Fruit fly (Drosophila melanogaster) whole organism, embryonic: Measurements from ENCODE around the gene CG13484.

Experiments used
- Abd-B ChIP-seq: fragments of 200-800 bp; sonication (Bioruptor generic); optimal IDR thresholded peaks from 2 replicates; lab custom pipeline; 2018; ENCODE audit warnings: missing biosample characterization, mild to moderate bottlenecking, missing genetic modification characterization, moderate library complexity
- CG10267 ChIP-seq: fragments of 200-800 bp; sonication (Bioruptor generic); optimal IDR thresholded peaks from 2 replicates; lab custom pipeline; 2018; ENCODE audit warnings: missing biosample characterization, mild to moderate bottlenecking, missing genetic modification characterization, moderate library complexity
- CG12155 ChIP-seq: fragments of 200-800 bp; sonication (Bioruptor generic); optimal IDR thresholded peaks from 3 replicates; lab custom pipeline; 2016; ENCODE audit warnings: missing biosample characterization, missing genetic modification characterization
- CG12219 ChIP-seq: fragments of 200-800 bp; sonication (Bioruptor generic); optimal IDR thresholded peaks from 3 replicates; lab custom pipeline; 2018; ENCODE audit warnings: missing biosample characterization, mild to moderate bottlenecking, missing genetic modification characterization
- CG13894 ChIP-seq: fragments of 200-800 bp; sonication (Bioruptor generic); optimal IDR thresholded peaks from 3 replicates; lab custom pipeline; 2018; ENCODE audit warnings: missing biosample characterization, mild to moderate bottlenecking, missing genetic modification characterization, moderate library complexity
- CG14014 ChIP-seq: fragments of 200-800 bp; sonication (Bioruptor generic); IDR thresholded peaks from 2 replicates; pipeline ENCODE4 v1.3.6; 2022; ENCODE audit warnings: missing biosample characterization, missing genetic modification characterization
- CG1529 ChIP-seq: fragments of 200-800 bp; sonication (Bioruptor generic); optimal IDR thresholded peaks from 3 replicates; lab custom pipeline; 2018; ENCODE audit warnings: missing biosample characterization, missing genetic modification characterization
- CG17912 ChIP-seq: fragments of 200-800 bp; sonication (Bioruptor generic); optimal IDR thresholded peaks from 2 replicates; lab custom pipeline; 2018; ENCODE audit warnings: missing biosample characterization, mild to moderate bottlenecking, missing genetic modification characterization
- CG1832 ChIP-seq: fragments of 200-800 bp; sonication (Bioruptor generic); optimal IDR thresholded peaks from 2 replicates; lab custom pipeline; 2017; ENCODE audit warnings: missing biosample characterization, mild to moderate bottlenecking, missing genetic modification characterization, inconsistent platforms
- CG30020 ChIP-seq: fragments of 200-800 bp; optimal IDR thresholded peaks from 2 replicates; lab custom pipeline; 2019; ENCODE audit warnings: missing biosample characterization, mild to moderate bottlenecking, missing genetic modification characterization, moderate library complexity
- CG30431 ChIP-seq: fragments of 200-800 bp; sonication (Bioruptor generic); optimal IDR thresholded peaks from 2 replicates; lab custom pipeline; 2017; ENCODE audit warnings: missing biosample characterization, missing genetic modification characterization
- CG3847 ChIP-seq: fragments of 200-800 bp; sonication (Bioruptor generic); IDR thresholded peaks from 2 replicates; pipeline ENCODE4 v1.3.6; 2022; ENCODE audit warnings: missing biosample characterization, missing genetic modification characterization
- CG9727 ChIP-seq: fragments of 200-800 bp; sonication (Bioruptor generic); optimal IDR thresholded peaks from 3 replicates; lab custom pipeline; 2017; ENCODE audit warnings: missing biosample characterization, mild to moderate bottlenecking, missing genetic modification characterization
- CHES-1-like ChIP-seq: fragments of 200-800 bp; sonication (Bioruptor generic); optimal IDR thresholded peaks from 2 replicates; lab custom pipeline; 2016; ENCODE audit warnings: missing biosample characterization, missing genetic modification characterization
- Dip3 ChIP-seq: fragments of 200-800 bp; sonication (Bioruptor generic); optimal IDR thresholded peaks from 3 replicates; lab custom pipeline; 2016; ENCODE audit warnings: missing biosample characterization, missing genetic modification characterization
- Doc3 ChIP-seq: fragments of 200-800 bp; sonication (Bioruptor generic); IDR thresholded peaks from 3 replicates; pipeline ENCODE4 v1.3.6; 2022; ENCODE audit warnings: missing biosample characterization, missing genetic modification characterization; ENCODE audit not compliant: partially characterized antibody
- E2f2 ChIP-seq: fragments of 200-800 bp; sonication (Bioruptor generic); IDR thresholded peaks from 2 replicates; pipeline ENCODE4 v1.3.6; 2022; ENCODE audit warnings: missing biosample characterization, missing genetic modification characterization
- ERR ChIP-seq: fragments of 200-800 bp; sonication (Bioruptor generic); optimal IDR thresholded peaks from 2 replicates; lab custom pipeline; 2016; ENCODE audit warnings: missing biosample characterization, missing genetic modification characterization
- HmgD ChIP-seq: fragments of 200-800 bp; sonication (Bioruptor generic); optimal IDR thresholded peaks from 3 replicates; lab custom pipeline; 2016; ENCODE audit warnings: missing biosample characterization, missing genetic modification characterization
- Lhr ChIP-seq: fragments of 200-800 bp; sonication (Bioruptor generic); optimal IDR thresholded peaks from 3 replicates; lab custom pipeline; 2017; ENCODE audit warnings: mild to moderate bottlenecking, missing biosample characterization, missing genetic modification reagents, missing genetic modification characterization
- MESR4 ChIP-seq: fragments of 200-800 bp; sonication (Bioruptor generic); optimal IDR thresholded peaks from 2 replicates; lab custom pipeline; 2018; ENCODE audit warnings: missing biosample characterization, mild to moderate bottlenecking, missing genetic modification characterization, moderate library complexity
- MTF-1 ChIP-seq: fragments of 200-800 bp; sonication (Bioruptor generic); optimal IDR thresholded peaks from 2 replicates; lab custom pipeline; 2018; ENCODE audit warnings: missing biosample characterization, mild to moderate bottlenecking, missing genetic modification characterization, borderline replicate concordance
- NfI ChIP-seq: fragments of 200-800 bp; sonication (Bioruptor generic); optimal IDR thresholded peaks from 3 replicates; lab custom pipeline; 2018; ENCODE audit warnings: missing biosample characterization, mild to moderate bottlenecking, missing genetic modification characterization, moderate library complexity
- Ravus ChIP-seq: fragments of 200-800 bp; sonication (Bioruptor generic); IDR thresholded peaks from 2 replicates; pipeline ENCODE4 v1.3.6; 2022; ENCODE audit warnings: missing biosample characterization, missing genetic modification characterization
- Scr ChIP-seq: fragments of 200-800 bp; sonication (Bioruptor generic); IDR thresholded peaks from 2 replicates; pipeline ENCODE4 v1.3.6; 2022; ENCODE audit warnings: missing biosample characterization, missing genetic modification characterization; ENCODE audit not compliant: partially characterized antibody
- Side ChIP-seq: fragments of 200-800 bp; sonication (Bioruptor generic); optimal IDR thresholded peaks from 2 replicates; lab custom pipeline; 2016; ENCODE audit warnings: missing biosample characterization, missing genetic modification characterization
- Sin3A ChIP-seq: fragments of >200 bp; optimal IDR thresholded peaks from 2 replicates; lab custom pipeline; 2018
- Sry-β ChIP-seq: fragments of 200-800 bp; sonication (Bioruptor generic); optimal IDR thresholded peaks from 2 replicates; lab custom pipeline; 2018; ENCODE audit warnings: missing biosample characterization, mild to moderate bottlenecking, missing genetic modification characterization, moderate library complexity
- Xbp1 ChIP-seq: fragments of 200-800 bp; sonication (Bioruptor generic); optimal IDR thresholded peaks from 3 replicates; lab custom pipeline; 2016; ENCODE audit warnings: missing biosample characterization, mild to moderate bottlenecking, missing genetic modification characterization
- br ChIP-seq: fragments of >200 bp; optimal IDR thresholded peaks from 2 replicates; lab custom pipeline; 2017
- ci ChIP-seq: fragments of 200-800 bp; sonication (Bioruptor generic); IDR thresholded peaks from 3 replicates; pipeline ENCODE4 v1.3.6; 2022; ENCODE audit warnings: missing biosample characterization, missing genetic modification characterization
- crc ChIP-seq: fragments of 200-800 bp; sonication (Bioruptor generic); optimal IDR thresholded peaks from 2 replicates; lab custom pipeline; 2016; ENCODE audit warnings: missing biosample characterization, missing genetic modification characterization
- dm ChIP-seq: fragments of 200-800 bp; sonication (Bioruptor generic); optimal IDR thresholded peaks from 3 replicates; lab custom pipeline; 2016; ENCODE audit warnings: missing biosample characterization, missing genetic modification characterization
- ewg ChIP-seq: fragments of 200-800 bp; sonication (Bioruptor generic); optimal IDR thresholded peaks from 3 replicates; lab custom pipeline; 2017; ENCODE audit warnings: mild to moderate bottlenecking, missing biosample characterization, missing genetic modification reagents, missing genetic modification characterization
- fd64A ChIP-seq: fragments of 200-800 bp; sonication (Bioruptor generic); optimal IDR thresholded peaks from 3 replicates; lab custom pipeline; 2018; ENCODE audit warnings: missing biosample characterization, mild to moderate bottlenecking, missing genetic modification characterization
- fu2 ChIP-seq: fragments of 200-800 bp; sonication (Bioruptor generic); optimal IDR thresholded peaks from 2 replicates; lab custom pipeline; 2016; ENCODE audit warnings: missing biosample characterization, missing genetic modification characterization
- grau ChIP-seq: fragments of 200-800 bp; optimal IDR thresholded peaks from 3 replicates; lab custom pipeline; 2019; ENCODE audit warnings: missing biosample characterization, mild to moderate bottlenecking, missing genetic modification characterization, moderate library complexity
- hb ChIP-seq: fragments of 200-800 bp; sonication (Bioruptor generic); IDR thresholded peaks from 3 replicates; pipeline ENCODE4 v1.3.6; 2022; ENCODE audit warnings: missing biosample characterization, missing genetic modification characterization; ENCODE audit not compliant: partially characterized antibody
- kah ChIP-seq: fragments of 200-800 bp; sonication (Bioruptor generic); optimal IDR thresholded peaks from 2 replicates; lab custom pipeline; 2018; ENCODE audit warnings: missing biosample characterization, mild to moderate bottlenecking, missing genetic modification characterization
- lab ChIP-seq: fragments of 200-800 bp; sonication (Bioruptor generic); optimal IDR thresholded peaks from 3 replicates; lab custom pipeline; 2017; ENCODE audit warnings: missing biosample characterization, missing genetic modification characterization, mild to moderate bottlenecking, moderate library complexity, missing genetic modification reagents
- lilli ChIP-seq: fragments of 200-800 bp; sonication (Bioruptor generic); optimal IDR thresholded peaks from 3 replicates; lab custom pipeline; 2016; ENCODE audit warnings: missing biosample characterization, missing genetic modification characterization
- lmd ChIP-seq: fragments of 200-800 bp; sonication (Bioruptor generic); IDR thresholded peaks from 2 replicates; pipeline ENCODE4 v1.3.6; 2022; ENCODE audit warnings: missing biosample characterization, missing genetic modification characterization
- maf-S ChIP-seq: fragments of 200-800 bp; sonication (Bioruptor generic); optimal IDR thresholded peaks from 2 replicates; lab custom pipeline; 2016; ENCODE audit warnings: missing biosample characterization, missing genetic modification characterization
- p53 ChIP-seq: fragments of 200-800 bp; sonication (Bioruptor generic); optimal IDR thresholded peaks from 2 replicates; lab custom pipeline; 2016; ENCODE audit warnings: missing biosample characterization, missing genetic modification characterization
- slbo ChIP-seq: fragments of 200-800 bp; sonication (Bioruptor generic); IDR thresholded peaks from 2 replicates; pipeline ENCODE4 v1.3.6; 2022; ENCODE audit warnings: missing biosample characterization, missing genetic modification characterization
- sna ChIP-seq: fragments of 200-800 bp; sonication (Bioruptor generic); IDR thresholded peaks from 2 replicates; pipeline ENCODE4 v1.3.6; 2022; ENCODE audit warnings: missing biosample characterization, missing genetic modification characterization; ENCODE audit not compliant: partially characterized antibody
- sug ChIP-seq: fragments of 200-800 bp; optimal IDR thresholded peaks from 2 replicates; lab custom pipeline; 2019; ENCODE audit warnings: missing biosample characterization, mild to moderate bottlenecking, missing genetic modification characterization, moderate library complexity
- trh ChIP-seq: fragments of 200-800 bp; sonication (Bioruptor generic); optimal IDR thresholded peaks from 2 replicates; lab custom pipeline; 2016; ENCODE audit warnings: missing biosample characterization, missing genetic modification characterization
- zfh1 ChIP-seq: fragments of 200-800 bp; sonication (Bioruptor generic); IDR thresholded peaks from 3 replicates; pipeline ENCODE4 v1.3.6; 2022; ENCODE audit warnings: missing biosample characterization, missing genetic modification characterization

Gene CG13484

DNA sequence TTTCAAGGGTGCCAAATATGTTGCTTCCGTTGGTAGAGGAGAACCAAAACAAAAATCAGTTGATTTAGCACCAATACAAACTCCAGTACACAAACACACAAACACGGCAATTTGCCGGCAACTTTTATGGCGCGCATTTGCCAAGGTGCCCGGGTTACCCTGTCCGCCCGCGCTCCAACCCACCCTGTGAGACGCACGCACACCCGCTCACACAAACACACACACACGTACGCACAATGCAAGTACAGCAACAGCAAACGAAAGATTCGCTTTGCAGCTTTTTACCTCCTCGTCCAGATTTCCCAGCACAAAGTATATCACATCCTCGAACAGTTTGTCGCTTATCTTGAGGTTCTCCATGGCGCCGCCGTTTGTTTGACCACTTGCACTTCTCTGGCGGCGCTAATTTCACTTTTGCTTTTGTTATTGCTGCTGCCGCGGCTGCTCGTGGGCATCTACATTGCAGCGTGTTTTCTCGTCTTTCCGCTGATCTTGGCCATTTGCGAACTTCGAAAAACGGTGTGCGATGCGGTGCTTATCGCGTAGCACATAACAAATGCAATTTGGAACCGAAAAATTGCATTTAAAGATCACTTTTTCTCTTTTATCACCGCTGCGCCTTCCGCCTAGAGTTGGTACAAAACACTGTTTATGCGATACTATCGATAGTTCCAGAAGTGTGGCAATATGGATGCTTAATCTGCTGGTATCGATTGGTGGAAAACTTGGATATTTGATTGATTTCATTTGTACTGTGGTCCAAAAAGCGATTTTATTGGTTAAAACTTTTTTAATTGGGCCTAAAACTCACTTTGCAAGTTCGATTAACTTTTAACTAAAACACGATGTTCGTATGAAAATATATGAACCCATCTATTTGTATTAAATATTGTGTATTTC lies 24.1 kb downstream of the CG13484 start, which contains the start of gene Ptip:
Ptip (minus strand) TSS at position 637 of the 900 bp plus-strand sequence.
- TF ChIP-seq CG30431 (GFP tag; lab: Kevin White, UChicago) (no peak), CG30020 (tag; lab: Kevin White, UChicago) (peak; percentile 37), Lhr (peak; percentile 29), trh (GFP tag; lab: Kevin White, UChicago) (no peak), br (lab: Kevin White, UChicago) (no peak), CG14014 (GFP tag; lab: Robert Waterston, UW) (no peak), CHES-1-like (GFP tag; lab: Kevin White, UChicago) (peak; percentile 62), dm (GFP tag; lab: Kevin White, UChicago) (peak; percentile 48), fu2 (GFP tag; lab: Kevin White, UChicago) (peak; percentile 7), E2f2 (peak; percentile 70), MTF-1 (GFP tag; lab: Kevin White, UChicago) (peak; percentile 79), CG1529 (GFP tag; lab: Kevin White, UChicago) (peak; percentile 45), HmgD (GFP tag; lab: Kevin White, UChicago) (peak; percentile 6), CG12219 (GFP tag; lab: Kevin White, UChicago) (peak; percentile 49), maf-S (peak; percentile 3), Abd-B (GFP tag; lab: Kevin White, UChicago) (peak; percentile 81), lilli (GFP tag; lab: Kevin White, UChicago) (peak; percentile 1), ci (GFP tag; lab: Robert Waterston, UW) (peak; percentile 87), hb (peak; percentile 94), zfh1 (GFP tag; lab: Robert Waterston, UW) (0 out of 3 replicates have a peak, but pooled peaks have one; percentile 34), sug (tag; lab: Kevin White, UChicago) (peak; percentile 21), Doc3 (GFP tag; lab: Robert Waterston, UW) (peak; percentile 87), CG10267 (tag; lab: Kevin White, UChicago) (peak; percentile 40), slbo (peak; percentile 61), Sry-β (GFP tag; lab: Kevin White, UChicago) (no peak), fd64A (peak; percentile 73), lab (GFP tag; lab: Kevin White, UChicago) (peak; percentile 49), CG3847 (GFP tag; lab: Robert Waterston, UW) (0 out of 2 replicates have a peak, but pooled peaks have one; percentile 26), CG13894 (tag; lab: Kevin White, UChicago) (no peak), CG1832 (no peak), kah (GFP tag; lab: Kevin White, UChicago) (peak; percentile 69), Sin3A (lab: Kevin White, UChicago) (peak; percentile 86), crc (GFP tag; lab: Kevin White, UChicago) (no peak), MESR4 (GFP tag; lab: Kevin White, UChicago) (peak; percentile 59), NfI (GFP tag; lab: Kevin White, UChicago) (peak; percentile 67), Side (GFP tag; lab: Kevin White, UChicago) (peak; percentile 35), grau (peak; percentile 26), ERR (GFP tag; lab: Kevin White, UChicago) (no peak), p53 (peak; percentile 8), lmd (GFP tag; lab: Robert Waterston, UW) (no peak), CG17912 (GFP tag; lab: Kevin White, UChicago) (peak; percentile 60), Ravus (GFP tag; lab: Robert Waterston, UW) (no peak), Dip3 (GFP tag; lab: Kevin White, UChicago) (no peak), CG9727 (GFP tag; lab: Kevin White, UChicago) (peak; percentile 13), Scr (peak; percentile 96), ewg (GFP tag; lab: Kevin White, UChicago) (peak; percentile 40), Xbp1 (peak; percentile 37), sna (GFP tag; lab: Robert Waterston, UW) (peak; percentile 90), CG12155 (GFP tag; lab: Kevin White, UChicago) (no peak)
